Fruit fly (Drosophila melanogaster) whole organism, embryonic: ENCODE data around the gene CG13893.

Experiments used
- B-H1 ChIP-seq: fragments of 200-800 bp; sonication (Bioruptor generic); IDR thresholded peaks from 3 replicates; pipeline ENCODE4 v1.3.6; 2022; ENCODE audit warnings: missing biosample characterization, missing genetic modification characterization
- CG12236 ChIP-seq: fragments of 200-800 bp; sonication (Bioruptor generic); optimal IDR thresholded peaks from 2 replicates; lab custom pipeline; 2016; ENCODE audit warnings: missing biosample characterization, missing genetic modification characterization
- CG13296 ChIP-seq: fragments of 200-800 bp; sonication (Bioruptor generic); optimal IDR thresholded peaks from 3 replicates; lab custom pipeline; 2018; ENCODE audit warnings: missing biosample characterization, mild to moderate bottlenecking, missing genetic modification characterization
- CG13624 ChIP-seq: fragments of 200-800 bp; sonication (Bioruptor generic); optimal IDR thresholded peaks from 2 replicates; lab custom pipeline; 2016; ENCODE audit warnings: missing biosample characterization, missing genetic modification characterization
- CG14014 ChIP-seq: fragments of 200-800 bp; sonication (Bioruptor generic); IDR thresholded peaks from 2 replicates; pipeline ENCODE4 v1.3.6; 2022; ENCODE audit warnings: missing biosample characterization, missing genetic modification characterization
- CG15011 ChIP-seq: fragments of 200-800 bp; sonication (Bioruptor generic); optimal IDR thresholded peaks from 3 replicates; lab custom pipeline; 2018; ENCODE audit warnings: missing biosample characterization, mild to moderate bottlenecking, missing genetic modification characterization
- CG1647 ChIP-seq: fragments of 200-800 bp; sonication (Bioruptor generic); optimal IDR thresholded peaks from 3 replicates; lab custom pipeline; 2016; ENCODE audit warnings: missing biosample characterization, missing genetic modification characterization
- CG17385 ChIP-seq: fragments of 200-800 bp; sonication (Bioruptor generic); optimal IDR thresholded peaks from 3 replicates; lab custom pipeline; 2018; ENCODE audit warnings: missing biosample characterization, mild to moderate bottlenecking, missing genetic modification characterization
- CG30403 ChIP-seq: fragments of 200-800 bp; sonication (Bioruptor generic); optimal IDR thresholded peaks from 3 replicates; lab custom pipeline; 2016; ENCODE audit warnings: missing biosample characterization, missing genetic modification characterization
- CG30431 ChIP-seq: fragments of 200-800 bp; sonication (Bioruptor generic); optimal IDR thresholded peaks from 2 replicates; lab custom pipeline; 2017; ENCODE audit warnings: missing biosample characterization, missing genetic modification characterization
- CG31388 ChIP-seq: fragments of 200-800 bp; sonication (Bioruptor generic); optimal IDR thresholded peaks from 2 replicates; lab custom pipeline; 2016; ENCODE audit warnings: missing biosample characterization, missing genetic modification characterization
- CG31441 ChIP-seq: fragments of 200-800 bp; sonication (Bioruptor generic); IDR thresholded peaks from 2 replicates; pipeline ENCODE4 v1.3.6; 2022; ENCODE audit warnings: missing biosample characterization, missing genetic modification characterization
- CG3163 ChIP-seq: fragments of 200-800 bp; sonication (Bioruptor generic); optimal IDR thresholded peaks from 3 replicates; lab custom pipeline; 2016; ENCODE audit warnings: missing biosample characterization, missing genetic modification characterization
- CG4328 ChIP-seq: fragments of 200-800 bp; sonication (Bioruptor generic); optimal IDR thresholded peaks from 3 replicates; lab custom pipeline; 2017; ENCODE audit warnings: missing biosample characterization, missing genetic modification reagents, missing genetic modification characterization
- CG4360 ChIP-seq: fragments of 200-800 bp; sonication (Bioruptor generic); IDR thresholded peaks from 2 replicates; pipeline ENCODE4 v1.3.6; 2022; ENCODE audit warnings: missing biosample characterization, missing genetic modification characterization
- CG4617 ChIP-seq: fragments of 200-800 bp; sonication (Bioruptor generic); optimal IDR thresholded peaks from 3 replicates; lab custom pipeline; 2016; ENCODE audit warnings: missing biosample characterization, missing genetic modification characterization, borderline replicate concordance
- CG6175 ChIP-seq: fragments of 200-800 bp; sonication (Bioruptor generic); IDR thresholded peaks from 3 replicates; pipeline ENCODE4 v1.3.6; 2022; ENCODE audit warnings: missing biosample characterization, missing genetic modification characterization
- CG6654 ChIP-seq: fragments of 200-800 bp; sonication (Bioruptor generic); optimal IDR thresholded peaks from 2 replicates; lab custom pipeline; 2017; ENCODE audit warnings: missing biosample characterization, mild to moderate bottlenecking, missing genetic modification characterization
- CG8281 ChIP-seq: fragments of 200-800 bp; sonication (Bioruptor generic); optimal IDR thresholded peaks from 2 replicates; lab custom pipeline; 2018; ENCODE audit warnings: missing biosample characterization, mild to moderate bottlenecking, missing genetic modification characterization, moderate library complexity
- CG8924 ChIP-seq: fragments of 200-800 bp; optimal IDR thresholded peaks from 3 replicates; lab custom pipeline; 2019; ENCODE audit warnings: missing biosample characterization, mild to moderate bottlenecking, missing genetic modification characterization, moderate library complexity
- CG9215 ChIP-seq: fragments of 200-800 bp; sonication (Bioruptor generic); IDR thresholded peaks from 2 replicates; pipeline ENCODE4 v1.3.6; 2022; ENCODE audit warnings: missing biosample characterization, missing genetic modification characterization
- CG9609 ChIP-seq: fragments of 200-800 bp; sonication (Bioruptor generic); optimal IDR thresholded peaks from 3 replicates; lab custom pipeline; 2016; ENCODE audit warnings: missing biosample characterization, missing genetic modification characterization
- CG9797 ChIP-seq: fragments of 200-800 bp; sonication (Bioruptor generic); optimal IDR thresholded peaks from 3 replicates; lab custom pipeline; 2018; ENCODE audit warnings: missing biosample characterization, mild to moderate bottlenecking, missing genetic modification characterization
- CkIIα-i1 ChIP-seq: fragments of 200-800 bp; sonication (Bioruptor generic); IDR thresholded peaks from 2 replicates; pipeline ENCODE4 v1.3.6; 2022; ENCODE audit warnings: missing biosample characterization, missing genetic modification characterization
- Dbx ChIP-seq: fragments of 200-800 bp; sonication (Bioruptor generic); IDR thresholded peaks from 3 replicates; pipeline ENCODE4 v1.3.6; 2022; ENCODE audit warnings: missing biosample characterization, missing genetic modification characterization
- Deaf1 ChIP-seq: fragments of 200-800 bp; optimal IDR thresholded peaks from 3 replicates; lab custom pipeline; 2019; ENCODE audit warnings: missing biosample characterization, mild to moderate bottlenecking, missing genetic modification characterization, moderate library complexity
- E2f1 ChIP-seq: fragments of 200-800 bp; sonication (Bioruptor generic); IDR thresholded peaks from 2 replicates; pipeline ENCODE4 v1.3.6; 2022; ENCODE audit warnings: missing biosample characterization, missing genetic modification characterization
- Ets97D ChIP-seq: fragments of 200-800 bp; sonication (Bioruptor generic); optimal IDR thresholded peaks from 3 replicates; lab custom pipeline; 2016; ENCODE audit warnings: missing biosample characterization, missing genetic modification characterization
- Fer2 ChIP-seq: fragments of 200-800 bp; sonication (Bioruptor generic); optimal IDR thresholded peaks from 2 replicates; lab custom pipeline; 2018; ENCODE audit warnings: missing biosample characterization, mild to moderate bottlenecking, missing genetic modification characterization, moderate library complexity
- GATAe ChIP-seq: fragments of 200-800 bp; sonication (Bioruptor generic); conservative IDR thresholded peaks from 2 replicates; pipeline ENCODE4 v1.3.6; 2022; ENCODE audit warnings: missing biosample characterization, missing genetic modification characterization
- Gsc ChIP-seq: fragments of 200-800 bp; sonication (Bioruptor generic); IDR thresholded peaks from 2 replicates; pipeline ENCODE4 v1.3.6; 2022; ENCODE audit warnings: missing biosample characterization, missing genetic modification characterization
- HLH54F ChIP-seq: fragments of 200-800 bp; sonication (Bioruptor generic); optimal IDR thresholded peaks from 3 replicates; lab custom pipeline; 2016; ENCODE audit warnings: missing biosample characterization, missing genetic modification characterization
- Hr39 ChIP-seq: fragments of >200 bp; optimal IDR thresholded peaks from 2 replicates; lab custom pipeline; 2017
- Mes4 ChIP-seq: fragments of 200-800 bp; sonication (Bioruptor generic); optimal IDR thresholded peaks from 2 replicates; lab custom pipeline; 2016; ENCODE audit warnings: missing biosample characterization, missing genetic modification characterization
- Six4 ChIP-seq: fragments of 200-800 bp; sonication (Bioruptor generic); optimal IDR thresholded peaks from 2 replicates; lab custom pipeline; 2016; ENCODE audit warnings: missing biosample characterization, missing genetic modification characterization
- Spps ChIP-seq: fragments of 200-800 bp; sonication (Bioruptor generic); optimal IDR thresholded peaks from 2 replicates; lab custom pipeline; 2018; ENCODE audit warnings: missing biosample characterization, mild to moderate bottlenecking, missing genetic modification characterization
- Xbp1 ChIP-seq: fragments of 200-800 bp; sonication (Bioruptor generic); optimal IDR thresholded peaks from 3 replicates; lab custom pipeline; 2016; ENCODE audit warnings: missing biosample characterization, mild to moderate bottlenecking, missing genetic modification characterization
- corto ChIP-seq: fragments of 200-800 bp; sonication (Bioruptor generic); optimal IDR thresholded peaks from 2 replicates; lab custom pipeline; 2016; ENCODE audit warnings: missing biosample characterization, mild to moderate bottlenecking, missing genetic modification characterization, moderate library complexity
- crp ChIP-seq, 2 experiments: fragments of 200-800 bp; sonication (Bioruptor generic); optimal IDR thresholded peaks; 2 replicates in 1 of 2; 3 replicates in 1 of 2; lab custom pipeline; 2017; ENCODE audit warnings: missing biosample characterization in 2 of 2, missing genetic modification characterization in 2 of 2, mild to moderate bottlenecking in 1 of 2, moderate library complexity in 1 of 2
- disco-r ChIP-seq: fragments of 200-800 bp; sonication (Bioruptor generic); optimal IDR thresholded peaks from 2 replicates; lab custom pipeline; 2016; ENCODE audit warnings: missing biosample characterization, missing genetic modification characterization
- gfzf ChIP-seq: fragments of 200-800 bp; sonication (Bioruptor generic); optimal IDR thresholded peaks from 2 replicates; lab custom pipeline; 2016; ENCODE audit warnings: missing biosample characterization, mild to moderate bottlenecking, missing genetic modification characterization, moderate library complexity
- jigr1 ChIP-seq: fragments of 200-800 bp; sonication (Bioruptor generic); IDR thresholded peaks from 3 replicates; pipeline ENCODE4 v1.3.6; 2022; ENCODE audit warnings: missing biosample characterization, missing genetic modification characterization
- ken ChIP-seq: fragments of 200-800 bp; sonication (Bioruptor generic); IDR thresholded peaks from 3 replicates; pipeline ENCODE4 v1.3.6; 2022; ENCODE audit warnings: missing biosample characterization, missing genetic modification characterization
- pfk ChIP-seq: fragments of 200-800 bp; sonication (Bioruptor generic); optimal IDR thresholded peaks from 2 replicates; lab custom pipeline; 2018; ENCODE audit warnings: missing biosample characterization, mild to moderate bottlenecking, missing genetic modification characterization, moderate library complexity
- psq ChIP-seq: fragments of 200-800 bp; sonication (Bioruptor generic); optimal IDR thresholded peaks from 2 replicates; lab custom pipeline; 2017; ENCODE audit warnings: missing biosample characterization, missing genetic modification characterization
- sc ChIP-seq, 3 experiments: fragments of >200 bp in 2 of 3; fragments of 200-800 bp in 1 of 3; sonication (Bioruptor generic) in 1 of 3; optimal IDR thresholded peaks; 2 replicates in 2 of 3; 3 replicates in 1 of 3; lab custom pipeline; 2017; ENCODE audit warnings: mild to moderate bottlenecking in 1 of 3, missing biosample characterization in 1 of 3, missing genetic modification characterization in 1 of 3, missing genetic modification reagents in 1 of 3
- seq ChIP-seq: fragments of 200-800 bp; sonication (Bioruptor generic); IDR thresholded peaks from 2 replicates; pipeline ENCODE4 v1.3.6; 2022; ENCODE audit warnings: missing biosample characterization, missing genetic modification characterization
- slbo ChIP-seq: fragments of 200-800 bp; sonication (Bioruptor generic); IDR thresholded peaks from 2 replicates; pipeline ENCODE4 v1.3.6; 2022; ENCODE audit warnings: missing biosample characterization, missing genetic modification characterization
- toy ChIP-seq: fragments of 200-800 bp; sonication (Bioruptor generic); IDR thresholded peaks from 2 replicates; pipeline ENCODE4 v1.3.6; 2022; ENCODE audit warnings: missing biosample characterization, missing genetic modification characterization
- vnd ChIP-seq: fragments of 200-800 bp; sonication (Bioruptor generic); IDR thresholded peaks from 3 replicates; pipeline ENCODE4 v1.3.6; 2022; ENCODE audit warnings: missing biosample characterization, missing genetic modification characterization; ENCODE audit not compliant: partially characterized antibody
- zf30C ChIP-seq: fragments of 200-800 bp; sonication (Bioruptor generic); optimal IDR thresholded peaks from 3 replicates; lab custom pipeline; 2018; ENCODE audit warnings: missing biosample characterization, mild to moderate bottlenecking, missing genetic modification characterization
- zfh2 ChIP-seq: fragments of 200-800 bp; sonication (Bioruptor generic); optimal IDR thresholded peaks from 2 replicates; lab custom pipeline; 2016; ENCODE audit warnings: missing biosample characterization, missing genetic modification characterization

Gene CG13893

dm6 chr3L:622357-622834, 18.6 kb upstream of the CG13893 start (continued):
- no peak for TF ChIP-seq ken (GFP tag; lab: Robert Waterston, UW)
- peak; percentile 39 for TF ChIP-seq Six4
- no peak for TF ChIP-seq toy (GFP tag; lab: Robert Waterston, UW)
- TF ChIP-seq corto, result peak; percentile 16
- TF ChIP-seq HLH54F (GFP tag; lab: Kevin White, UChicago), result no peak
- peak; percentile 74 for TF ChIP-seq Spps (tag; lab: Kevin White, UChicago)
- TF ChIP-seq Ets97D (GFP tag; lab: Kevin White, UChicago), result no peak
- TF ChIP-seq CG8281 (tag; lab: Kevin White, UChicago), result no peak
- TF ChIP-seq Deaf1 (tag; lab: Kevin White, UChicago), result no peak
- no peak for TF ChIP-seq CG31388 (GFP tag; lab: Kevin White, UChicago)
- TF ChIP-seq CG30431 (GFP tag; lab: Kevin White, UChicago), result peak; percentile 51
- TF ChIP-seq CG14014, result no peak
- peak; percentile 59 for TF ChIP-seq CG8924
- no peak for TF ChIP-seq psq (GFP tag; lab: Kevin White, UChicago)
- TF ChIP-seq Gsc (GFP tag; lab: Robert Waterston, UW), result no peak
- peak; percentile 52 for TF ChIP-seq CG30403 (GFP tag; lab: Kevin White, UChicago)
- TF ChIP-seq CG31441 (GFP tag; lab: Robert Waterston, UW), result peak; percentile 75
- TF ChIP-seq CG4617 (GFP tag; lab: Kevin White, UChicago), result no peak
- TF ChIP-seq Hr39, result no peak
- TF ChIP-seq Fer2 (tag; lab: Kevin White, UChicago), result no peak
- no peak for TF ChIP-seq CG1647 (GFP tag; lab: Kevin White, UChicago)
- TF ChIP-seq CG9797, result no peak
- no peak for TF ChIP-seq zfh2
- no peak for TF ChIP-seq pfk (GFP tag; lab: Kevin White, UChicago)
- no peak for TF ChIP-seq seq (GFP tag; lab: Robert Waterston, UW)
- TF ChIP-seq CG3163 (GFP tag; lab: Kevin White, UChicago), result no peak
- TF ChIP-seq CG9609 (GFP tag; lab: Kevin White, UChicago), result no peak
- peak; percentile 91 for TF ChIP-seq zf30C (GFP tag; lab: Kevin White, UChicago)
- peak; percentile 7; the same call in 1 of the 2 replicates for TF ChIP-seq CG9215 (GFP tag; lab: Robert Waterston, UW)
- TF ChIP-seq CG13624 (GFP tag; lab: Kevin White, UChicago), result no peak
- no peak for TF ChIP-seq CG17385 (GFP tag; lab: Kevin White, UChicago)
- no peak for TF ChIP-seq E2f1 (GFP tag; lab: Robert Waterston, UW)
- TF ChIP-seq slbo (GFP tag; lab: Robert Waterston, UW), result no peak
- TF ChIP-seq vnd (GFP tag; lab: Robert Waterston, UW), result no peak
- TF ChIP-seq Xbp1 (GFP tag; lab: Kevin White, UChicago), result peak; percentile 35
- TF ChIP-seq Mes4 (GFP tag; lab: Kevin White, UChicago), result peak; percentile 10
- TF ChIP-seq CG13296 (GFP tag; lab: Kevin White, UChicago), result no peak
- no peak for TF ChIP-seq CG4328 (GFP tag; lab: Kevin White, UChicago)
- TF ChIP-seq CG4360, result peak; percentile 29; the same call in 1 of the 2 replicates
- TF ChIP-seq CkIIα-i1 (GFP tag; lab: Robert Waterston, UW), result no peak
- TF ChIP-seq sc (optimal IDR thresholded peaks at IDR 0.05; lab: Kevin White, UChicago), result no peak
- peak; percentile 56 for TF ChIP-seq sc (GFP tag; optimal IDR thresholded peaks at IDR 0.05; lab: Kevin White, UChicago)
- TF ChIP-seq GATAe, result no peak
- no peak for TF ChIP-seq CG6175 (GFP tag; lab: Robert Waterston, UW)
- TF ChIP-seq CG15011, result no peak
- TF ChIP-seq B-H1, result no peak
- no peak for TF ChIP-seq crp (GFP tag; optimal IDR thresholded peaks at IDR 0.05; lab: Kevin White, UChicago)
- TF ChIP-seq CG12236, result peak; percentile 5
- TF ChIP-seq jigr1 (GFP tag; lab: Robert Waterston, UW), result no peak
- TF ChIP-seq gfzf (GFP tag; lab: Kevin White, UChicago), result no peak
- TF ChIP-seq CG6654, result no peak
- no peak for TF ChIP-seq Dbx (GFP tag; lab: Robert Waterston, UW)
- TF ChIP-seq disco-r (GFP tag; lab: Kevin White, UChicago), result no peak
